Worm (Caenorhabditis elegans): ENCODE data around the gene Y32F6B.1.

Y32F6B.1 gene

DNA sequence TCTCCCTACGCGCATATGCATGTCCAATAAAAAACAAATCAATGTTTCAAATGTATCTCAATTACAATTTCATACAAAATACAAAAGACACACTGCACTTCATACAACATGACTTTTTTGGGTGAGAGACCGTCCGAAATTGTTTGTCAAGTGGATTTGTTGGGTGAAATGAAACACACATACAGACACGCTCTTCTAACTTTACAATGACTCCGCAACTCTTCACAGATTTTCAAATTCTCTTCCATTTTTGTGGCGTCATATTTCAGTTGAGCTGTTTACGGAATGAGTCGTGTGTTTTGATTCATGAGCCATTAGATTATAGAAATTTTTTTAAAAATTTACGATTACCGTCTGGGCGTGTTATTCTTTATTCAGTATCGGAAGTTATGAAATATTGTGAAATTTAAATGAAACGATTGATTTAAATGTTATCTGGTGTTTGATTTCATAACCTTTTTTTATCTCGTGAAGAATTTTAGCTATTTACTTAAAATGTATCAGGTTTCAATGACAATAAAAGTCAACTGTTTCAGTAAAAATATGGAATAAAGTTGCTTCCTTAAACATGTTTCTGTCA lies 7.6 kb downstream of the Y32F6B.1 start (continued):
- no peak for TF ChIP-seq ceh-79 (tag; optimal IDR thresholded peaks at IDR 0.05)
- TF ChIP-seq cebp-1 (GFP tag; IDR thresholded peaks at IDR 0.05), result peak; percentile 51
- TF ChIP-seq cebp-1 (tag; optimal IDR thresholded peaks at IDR 0.05), result peak; percentile 85
- TF ChIP-seq nhr-80 (tag; optimal IDR thresholded peaks at IDR 0.05), result no peak
- peak; percentile 66 for TF ChIP-seq ama-1 (optimal IDR thresholded peaks at IDR 0.05)
- no peak for TF ChIP-seq ama-1 (GFP tag; optimal IDR thresholded peaks at IDR 0.05)
- TF ChIP-seq madf-3 (GFP tag; IDR thresholded peaks at IDR 0.05), result peak; percentile 68; the same call in 1 of the 2 replicates
- TF ChIP-seq rec-8 (tag; optimal IDR thresholded peaks at IDR 0.05), result no peak
- no peak for TF ChIP-seq nhr-120 (GFP tag; IDR thresholded peaks at IDR 0.05)

DNA sequence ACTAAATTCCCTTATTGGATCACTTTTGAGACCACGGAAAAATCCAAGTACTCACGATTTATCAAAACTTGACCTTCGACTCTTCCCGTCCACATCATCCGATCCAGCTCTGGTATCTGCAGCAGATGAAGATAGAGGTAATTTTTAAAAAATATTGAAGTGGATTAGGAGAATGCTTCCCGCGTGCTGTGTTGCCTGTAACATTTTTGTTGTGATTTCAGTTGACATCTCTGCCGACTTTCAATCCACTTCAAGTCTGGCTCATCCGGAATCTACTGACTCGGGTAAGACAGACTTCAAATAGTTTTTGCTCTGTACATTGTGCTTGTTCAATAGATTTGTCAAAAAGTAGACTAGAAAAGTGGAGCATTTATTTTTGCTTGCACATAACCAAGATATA lies 9.1 kb downstream of the Y32F6B.1 start:
- TF ChIP-seq attf-6 (GFP tag; IDR thresholded peaks at IDR 0.05), result no peak
- no peak for TF ChIP-seq unc-130 (GFP tag; optimal IDR thresholded peaks at IDR 0.05)
- TF ChIP-seq cebp-2 (GFP tag; IDR thresholded peaks at IDR 0.05), result no peak
- no peak for TF ChIP-seq unc-62 (GFP tag; optimal IDR thresholded peaks at IDR 0.05)
- no peak for TF ChIP-seq lsy-27 (tag; optimal IDR thresholded peaks at IDR 0.05; ENCODE audit: borderline replicate concordance, insufficient read depth)
- TF ChIP-seq mel-28 (tag; optimal IDR thresholded peaks at IDR 0.05; ENCODE audit: borderline replicate concordance), result no peak
- TF ChIP-seq K12H6.12 (tag; optimal IDR thresholded peaks at IDR 0.05), result no peak
- TF ChIP-seq lin-35 (GFP tag; optimal IDR thresholded peaks at IDR 0.05), result no peak
- no peak for TF ChIP-seq T26A5.8 (tag; optimal IDR thresholded peaks at IDR 0.05)
- no peak for TF ChIP-seq rec-8 (tag; optimal IDR thresholded peaks at IDR 0.05)
- TF ChIP-seq pha-4 (tag; optimal IDR thresholded peaks at IDR 0.05), result no peak
- no peak for TF ChIP-seq ztf-28 (GFP tag; IDR thresholded peaks at IDR 0.05)
- TF ChIP-seq nhr-179 (tag; optimal IDR thresholded peaks at IDR 0.05), result no peak
- no peak for TF ChIP-seq F22D6.2 (tag; optimal IDR thresholded peaks at IDR 0.05)

DNA sequence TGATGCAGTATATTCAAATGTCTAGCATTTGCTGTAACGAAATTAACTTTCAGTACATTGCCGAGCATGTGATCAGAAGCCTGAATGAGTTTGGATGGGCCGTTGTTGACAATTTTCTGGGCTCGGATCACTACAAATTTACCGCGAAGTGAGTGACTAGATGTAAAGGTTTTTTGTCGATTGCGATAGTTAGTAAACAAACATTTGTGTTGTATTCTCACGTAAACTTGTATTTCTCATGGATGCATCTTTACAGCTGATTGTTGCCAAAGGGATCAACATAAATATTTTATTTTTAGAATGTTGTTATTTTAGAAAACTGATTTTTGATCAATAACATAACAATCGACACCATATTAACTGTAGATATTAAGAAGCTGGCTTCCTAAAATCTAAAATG lies 10.5 kb downstream of the Y32F6B.1 start:
- TF ChIP-seq madf-3 (GFP tag; IDR thresholded peaks at IDR 0.05), result no peak
- TF ChIP-seq dox-1 (GFP tag; IDR thresholded peaks at IDR 0.05), result no peak
- no peak for TF ChIP-seq ceh-100 (GFP tag; IDR thresholded peaks at IDR 0.05)
- no peak for TF ChIP-seq nfya-1 (tag; optimal IDR thresholded peaks at IDR 0.05; ENCODE audit: borderline replicate concordance, insufficient read depth)
- no peak for TF ChIP-seq ets-4 (GFP tag; optimal IDR thresholded peaks at IDR 0.05)
- no peak for TF ChIP-seq repo-1 (tag; optimal IDR thresholded peaks at IDR 0.05)
- TF ChIP-seq hmg-1.2 (GFP tag; IDR thresholded peaks at IDR 0.05), result no peak
- no peak for TF ChIP-seq nhr-80 (tag; optimal IDR thresholded peaks at IDR 0.05)

DNA sequence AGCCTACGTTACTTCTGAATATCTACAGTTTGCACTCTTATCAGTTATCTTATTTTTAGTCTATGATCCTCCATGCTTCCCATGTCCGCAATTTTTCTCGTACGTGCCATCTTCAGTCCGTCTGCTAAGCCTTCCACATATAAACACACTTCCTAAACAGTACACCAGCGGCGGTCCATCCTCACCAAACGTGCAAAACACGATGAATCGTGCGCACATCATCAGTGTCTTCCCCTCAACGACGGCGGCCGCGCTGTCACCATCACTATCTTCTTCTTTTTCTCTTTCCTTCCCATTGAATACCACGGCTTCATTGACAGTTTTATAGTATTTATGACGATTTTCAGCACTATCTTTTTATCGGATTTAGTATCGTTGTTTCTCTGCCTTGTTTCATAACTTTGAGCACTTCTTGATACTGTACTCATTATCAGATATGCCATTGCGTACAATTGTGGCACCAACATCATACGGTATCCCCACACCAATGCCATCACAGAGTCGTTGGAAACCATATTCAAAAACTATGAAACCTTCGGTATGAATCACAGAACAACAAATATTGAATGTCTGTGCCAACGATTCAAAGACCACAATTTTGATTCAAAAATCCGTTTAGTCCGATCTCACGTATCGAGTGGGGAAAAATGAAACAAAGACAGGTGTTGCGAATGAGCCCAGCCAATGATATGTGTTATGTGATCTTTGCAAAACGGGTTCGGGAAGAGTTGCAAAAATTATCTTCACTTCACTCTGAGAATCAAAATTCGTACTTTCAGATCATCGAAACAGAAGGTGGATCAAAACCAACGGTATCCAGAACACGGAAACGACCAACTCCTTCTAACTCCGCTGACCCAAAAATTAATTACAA lies 11.4 kb downstream of the Y32F6B.1 start:
- TF ChIP-seq ztf-26 (tag; optimal IDR thresholded peaks at IDR 0.05) (peak; percentile 21), ama-1 (optimal IDR thresholded peaks at IDR 0.05) (peak; percentile 58), ama-1 (GFP tag; optimal IDR thresholded peaks at IDR 0.05) (no peak), madf-10 (tag; optimal IDR thresholded peaks at IDR 0.05) (no peak)

DNA sequence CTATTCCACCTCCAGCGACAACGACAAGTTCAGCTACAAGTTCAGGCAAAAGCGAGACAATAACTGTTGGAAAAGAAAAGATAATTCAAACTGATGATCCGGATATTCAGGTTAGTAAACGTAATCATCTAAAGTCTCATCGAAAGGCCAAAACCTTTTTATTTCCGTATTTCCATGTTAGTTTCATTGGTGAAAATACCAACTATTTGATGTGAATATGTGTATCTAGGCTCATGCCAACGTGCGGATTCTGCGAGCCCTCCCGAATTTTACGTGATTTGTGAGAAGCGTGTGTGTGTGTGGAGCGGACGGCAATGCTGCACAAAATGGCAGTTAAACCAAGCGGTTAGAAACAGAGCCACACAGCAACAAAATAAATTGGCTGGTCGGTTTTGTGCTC lies 13.5 kb downstream of the Y32F6B.1 start:
- no peak for TF ChIP-seq C17E4.6 (GFP tag; IDR thresholded peaks at IDR 0.05)
- TF ChIP-seq hsf-1 (GFP tag; IDR thresholded peaks at IDR 0.05), result no peak
- TF ChIP-seq hlh-26 (GFP tag; conservative IDR thresholded peaks at IDR 0.05), result no peak
- no peak for TF ChIP-seq tbp1 (GFP tag; optimal IDR thresholded peaks at IDR 0.05)

Data from whole organism, young adult.